Fruit fly (Drosophila melanogaster): ENCODE data around the gene CG16711.

The CG16711 gene

dm6 chr3L:9692892-9693551 is 11.1 kb upstream of the CG16711 start (continued):
- TF ChIP-seq ac (GFP tag; optimal IDR thresholded peaks at IDR 0.05) (no peak), CG8089 (GFP tag; optimal IDR thresholded peaks at IDR 0.05) (peak; percentile 95), CG4730 (GFP tag; IDR thresholded peaks at IDR 0.05) (peak; percentile 86), knrl (GFP tag; IDR thresholded peaks at IDR 0.05; ENCODE audit: partially characterized antibody) (no peak), Mes4 (GFP tag; optimal IDR thresholded peaks at IDR 0.05) (peak; percentile 95), CkIIα-i1 (GFP tag; IDR thresholded peaks at IDR 0.05) (0 out of 2 replicates have a peak, but pooled peaks have one; percentile 27), usp (GFP tag; optimal IDR thresholded peaks at IDR 0.05) (no peak), nerfin-2 (GFP tag; IDR thresholded peaks at IDR 0.05; ENCODE audit: partially characterized antibody) (no peak), pb (GFP tag; optimal IDR thresholded peaks at IDR 0.05) (peak; percentile 96), CG14710 (tag; optimal IDR thresholded peaks at IDR 0.05) (peak; percentile 94), CG3407 (GFP tag; optimal IDR thresholded peaks at IDR 0.05) (peak; percentile 85), ash1 (GFP tag; optimal IDR thresholded peaks at IDR 0.05) (peak; percentile 68), Antp (GFP tag; optimal IDR thresholded peaks at IDR 0.05) (peak; percentile 97), stwl (tag; optimal IDR thresholded peaks at IDR 0.05) (no peak), Sry-δ (GFP tag; optimal IDR thresholded peaks at IDR 0.05) (peak; percentile 66), pros (GFP tag; optimal IDR thresholded peaks at IDR 0.05) (peak; percentile 31), vnd (GFP tag; IDR thresholded peaks at IDR 0.05; ENCODE audit: partially characterized antibody) (no peak), eyg (GFP tag; optimal IDR thresholded peaks at IDR 0.05) (peak; percentile 95), pnt (GFP tag; optimal IDR thresholded peaks at IDR 0.05) (peak; percentile 96), Fer3 (tag; optimal IDR thresholded peaks at IDR 0.05) (peak; percentile 90), vvl (GFP tag; IDR thresholded peaks at IDR 0.05) (peak; percentile 84), CG9932 (GFP tag; IDR thresholded peaks at IDR 0.05) (peak; percentile 89), wor (GFP tag; IDR thresholded peaks at IDR 0.05) (peak; percentile 89), chif (GFP tag; optimal IDR thresholded peaks at IDR 0.05) (peak; percentile 96 to 98), Hr3 (GFP tag; optimal IDR thresholded peaks at IDR 0.05) (peak; percentile 97), gcm2 (GFP tag; optimal IDR thresholded peaks at IDR 0.05) (peak; percentile 91), CG7357 (GFP tag; IDR thresholded peaks at IDR 0.05) (peak; percentile 84; the same call in 2 of the 3 replicates), CG16779 (GFP tag; IDR thresholded peaks at IDR 0.05) (peak; percentile 59; the same call in 1 of the 2 replicates), gro (GFP tag; optimal IDR thresholded peaks at IDR 0.05) (peak; percentile 96), Dref (GFP tag; IDR thresholded peaks at IDR 0.05) (no peak), CG14667 (GFP tag; IDR thresholded peaks at IDR 0.05) (peak; percentile 79), Lpt (GFP tag; optimal IDR thresholded peaks at IDR 0.05) (no peak), Poxn (GFP tag; IDR thresholded peaks at IDR 0.05) (peak; percentile 75), psq (GFP tag; optimal IDR thresholded peaks at IDR 0.05) (peak; percentile 84), CG16863 (GFP tag; optimal IDR thresholded peaks at IDR 0.05) (peak; percentile 96), Sox102F (GFP tag; optimal IDR thresholded peaks at IDR 0.05) (peak; percentile 93), CG2120 (GFP tag; optimal IDR thresholded peaks at IDR 0.05) (peak; percentile 98), Dad (GFP tag; optimal IDR thresholded peaks at IDR 0.05) (peak; percentile 97), CG4328 (GFP tag; optimal IDR thresholded peaks at IDR 0.05) (peak; percentile 95), lov (optimal IDR thresholded peaks at IDR 0.05) (no peak), lov (GFP tag; IDR thresholded peaks at IDR 0.05) (peak; percentile 70; the same call in 1 of the 3 replicates), CG34422 (GFP tag; IDR thresholded peaks at IDR 0.05) (peak; percentile 75; the same call in 1 of the 3 replicates), CG6272 (GFP tag; IDR thresholded peaks at IDR 0.05) (peak; percentile 79), CG10462 (GFP tag; optimal IDR thresholded peaks at IDR 0.05) (peak; percentile 93), esg (GFP tag; conservative IDR thresholded peaks at IDR 0.05) (peak; percentile 89), sqz (GFP tag; optimal IDR thresholded peaks at IDR 0.05) (peak; percentile 87), hbn (GFP tag; IDR thresholded peaks at IDR 0.05; ENCODE audit: partially characterized antibody) (no peak), CG15601 (tag; optimal IDR thresholded peaks at IDR 0.05) (peak; percentile 93), B-H2 (GFP tag; optimal IDR thresholded peaks at IDR 0.05) (peak; percentile 87), dm (GFP tag; optimal IDR thresholded peaks at IDR 0.05) (peak; percentile 91), insv (GFP tag; optimal IDR thresholded peaks at IDR 0.05) (peak; percentile 61 to 67)

Data from whole organism, embryonic.